Worm (Caenorhabditis elegans) whole organism, young adult: ENCODE measurements around the gene Y55F3AM.9.

Source experiments
- B0019.2 ChIP-seq: fragments of 200-800 bp; sonication (Bioruptor generic); conservative IDR thresholded peaks from 2 replicates; pipeline ENCODE4 v1.3.6; 2022; ENCODE audit warnings: missing genetic modification reagents, missing genetic modification characterization, missing compliant biosample characterization
- B0336.3 ChIP-seq: fragments of 200-800 bp; sonication (Bioruptor generic); IDR thresholded peaks from 2 replicates; pipeline ENCODE4 v1.3.6; 2022; ENCODE audit warnings: missing genetic modification characterization, missing compliant biosample characterization
- C17E4.6 ChIP-seq: fragments of 200-800 bp; sonication (Bioruptor generic); IDR thresholded peaks from 2 replicates; pipeline ENCODE4 v1.3.6; 2022; ENCODE audit warnings: missing genetic modification reagents, missing genetic modification characterization, missing compliant biosample characterization
- D2030.7 ChIP-seq: fragments of 200-800 bp; sonication (Bioruptor generic); IDR thresholded peaks from 2 replicates; pipeline ENCODE4 v1.3.6; 2022; ENCODE audit warnings: missing genetic modification reagents, missing genetic modification characterization, missing compliant biosample characterization
- F33H1.4 ChIP-seq: fragments of 200-800 bp; sonication (Bioruptor generic); IDR thresholded peaks from 2 replicates; pipeline ENCODE4 v1.3.6; 2022; ENCODE audit warnings: missing genetic modification reagents, missing genetic modification characterization, missing compliant biosample characterization
- F49E8.2 ChIP-seq: sonication (generic microtip); optimal IDR thresholded peaks from 3 replicates; lab custom pipeline; 2017; ENCODE audit warnings: missing genetic modification characterization, mild to moderate bottlenecking, missing compliant biosample characterization, antibody characterized with exemption, moderate library complexity; ENCODE audit not compliant: insufficient read depth
- F57A8.1 ChIP-seq: fragments of 200-800 bp; sonication (Bioruptor generic); optimal IDR thresholded peaks from 2 replicates; lab custom pipeline; 2018; ENCODE audit warnings: mild to moderate bottlenecking, missing genetic modification characterization, moderate library complexity, missing compliant biosample characterization
- T26A5.8 ChIP-seq: sonication (generic microtip); optimal IDR thresholded peaks from 2 replicates; lab custom pipeline; 2016; ENCODE audit warnings: missing genetic modification characterization, missing compliant biosample characterization
- Y79H2A.3 ChIP-seq: fragments of 200-800 bp; sonication (Bioruptor generic); conservative IDR thresholded peaks from 2 replicates; pipeline ENCODE4 v1.3.6; 2022; ENCODE audit warnings: missing genetic modification reagents, missing genetic modification characterization, missing compliant biosample characterization
- akir-1 ChIP-seq: fragments of 200-800 bp; sonication (Bioruptor generic); optimal IDR thresholded peaks from 2 replicates; lab custom pipeline; 2018; ENCODE audit warnings: mild to moderate bottlenecking, missing genetic modification characterization, moderate library complexity, missing compliant biosample characterization
- bed-1 ChIP-seq: fragments of 200-800 bp; sonication (Bioruptor generic); IDR thresholded peaks from 2 replicates; pipeline ENCODE4 v1.3.6; 2022; ENCODE audit warnings: missing genetic modification reagents, missing genetic modification characterization, missing compliant biosample characterization
- bed-2 ChIP-seq: fragments of 200-800 bp; sonication (Bioruptor generic); IDR thresholded peaks from 2 replicates; pipeline ENCODE4 v1.3.6; 2022; ENCODE audit warnings: missing genetic modification reagents, missing genetic modification characterization, missing compliant biosample characterization
- cebp-1 ChIP-seq, 2 experiments: fragments of 200-800 bp in 1 of 2; sonication (Bioruptor generic) in 1 of 2; sonication (generic microtip) in 1 of 2; IDR thresholded peaks in 1 of 2; optimal IDR thresholded peaks in 1 of 2; 2 replicates each; pipeline versions ENCODE4 v1.3.6 to Lab custom; 2017 to 2022; ENCODE audit warnings: missing compliant biosample characterization in 2 of 2, missing genetic modification characterization in 2 of 2, mild to moderate bottlenecking in 1 of 2, missing genetic modification reagents in 1 of 2, moderate library complexity in 1 of 2
- cebp-2 ChIP-seq: fragments of 200-800 bp; sonication (Bioruptor generic); IDR thresholded peaks from 2 replicates; pipeline ENCODE4 v1.3.6; 2022; ENCODE audit warnings: missing genetic modification characterization, missing compliant biosample characterization
- ceh-27 ChIP-seq: fragments of 200-800 bp; sonication (Bioruptor generic); optimal IDR thresholded peaks from 2 replicates; lab custom pipeline; 2018; ENCODE audit warnings: mild to moderate bottlenecking, missing genetic modification characterization, moderate library complexity, missing compliant biosample characterization
- ceh-40 ChIP-seq: fragments of 200-800 bp; sonication (Bioruptor generic); IDR thresholded peaks from 2 replicates; pipeline ENCODE4 v1.3.6; 2022; ENCODE audit warnings: missing genetic modification characterization, missing compliant biosample characterization
- ceh-58 ChIP-seq: fragments of 200-800 bp; sonication (Bioruptor generic); IDR thresholded peaks from 2 replicates; pipeline ENCODE4 v1.3.6; 2022; ENCODE audit warnings: missing genetic modification characterization, missing compliant biosample characterization
- ceh-79 ChIP-seq: sonication (generic microtip); optimal IDR thresholded peaks from 2 replicates; lab custom pipeline; 2017; ENCODE audit warnings: mild to moderate bottlenecking, missing genetic modification characterization, missing compliant biosample characterization
- dpl-1 ChIP-seq: fragments of 150-350 bp; optimal IDR thresholded peaks from 2 replicates; lab custom pipeline; 2014; ENCODE audit warnings: missing biosample characterization, missing genetic modification reagents, missing genetic modification characterization
- ets-4 ChIP-seq: fragments of 200-800 bp; sonication (Bioruptor generic); optimal IDR thresholded peaks from 2 replicates; lab custom pipeline; 2018; ENCODE audit warnings: mild to moderate bottlenecking, missing genetic modification characterization, missing compliant biosample characterization
- fkh-3 ChIP-seq: sonication (generic microtip); optimal IDR thresholded peaks from 2 replicates; lab custom pipeline; 2016; ENCODE audit warnings: mild to moderate bottlenecking, missing genetic modification characterization, missing compliant biosample characterization
- lsy-27 ChIP-seq: sonication (generic microtip); optimal IDR thresholded peaks from 2 replicates; lab custom pipeline; 2017; ENCODE audit warnings: missing genetic modification characterization, mild to moderate bottlenecking, missing compliant biosample characterization, antibody characterized with exemption, missing genotype, borderline replicate concordance; ENCODE audit not compliant: insufficient read depth
- madf-3 ChIP-seq: fragments of 200-800 bp; sonication (Bioruptor generic); IDR thresholded peaks from 2 replicates; pipeline ENCODE4 v1.3.6; 2022; ENCODE audit warnings: missing genetic modification reagents, missing genetic modification characterization, missing compliant biosample characterization
- nfya-1 ChIP-seq: sonication (generic microtip); optimal IDR thresholded peaks from 2 replicates; lab custom pipeline; 2017; ENCODE audit warnings: antibody characterized with exemption, missing compliant biosample characterization, missing genetic modification characterization, borderline replicate concordance; ENCODE audit not compliant: insufficient read depth
- nfyb-1 ChIP-seq: fragments of 200-800 bp; sonication (Bioruptor generic); IDR thresholded peaks from 2 replicates; pipeline ENCODE4 v1.3.6; 2022; ENCODE audit warnings: missing genetic modification reagents, missing genetic modification characterization, missing compliant biosample characterization
- nhr-90 ChIP-seq: sonication (generic microtip); optimal IDR thresholded peaks from 2 replicates; lab custom pipeline; 2016; ENCODE audit warnings: missing genotype, mild to moderate bottlenecking, missing genetic modification characterization, missing compliant biosample characterization
- rec-8 ChIP-seq, 2 experiments: sonication (generic microtip); optimal IDR thresholded peaks; 2 replicates each; lab custom pipeline; 2016; ENCODE audit warnings: mild to moderate bottlenecking in 2 of 2, missing genetic modification characterization in 2 of 2, missing genetic modification reagents in 2 of 2, missing genotype in 2 of 2, missing biosample characterization in 1 of 2, missing compliant biosample characterization in 1 of 2, moderate library complexity in 1 of 2
- snpc-1.1 ChIP-seq: sonication (generic microtip); optimal IDR thresholded peaks from 2 replicates; lab custom pipeline; 2017; ENCODE audit warnings: missing genetic modification characterization, mild to moderate bottlenecking, missing compliant biosample characterization, antibody characterized with exemption, moderate library complexity, missing genotype, missing genetic modification reagents; ENCODE audit not compliant: insufficient read depth
- snpc-1.3 ChIP-seq: sonication (generic microtip); optimal IDR thresholded peaks from 2 replicates; lab custom pipeline; 2017; ENCODE audit warnings: missing genetic modification characterization, mild to moderate bottlenecking, missing compliant biosample characterization, antibody characterized with exemption, moderate library complexity, missing genotype, missing genetic modification reagents; ENCODE audit not compliant: insufficient read depth
- snpc-4 ChIP-seq, 5 experiments: fragments of 150-350 bp in 1 of 5; sonication (generic microtip) in 4 of 5; optimal IDR thresholded peaks; 2 replicates each; lab custom pipeline; 2014 to 2018; ENCODE audit warnings: missing genetic modification characterization in 5 of 5, missing biosample characterization in 3 of 5, antibody characterized with exemption in 2 of 5, mild to moderate bottlenecking in 2 of 5, missing compliant biosample characterization in 2 of 5, missing genotype in 2 of 5, moderate library complexity in 2 of 5, missing genetic modification reagents in 1 of 5
- somi-1 ChIP-seq: fragments of 200-800 bp; sonication (Bioruptor generic); optimal IDR thresholded peaks from 2 replicates; lab custom pipeline; 2018; ENCODE audit warnings: mild to moderate bottlenecking, missing genetic modification characterization, missing compliant biosample characterization
- tbp1 ChIP-seq: fragments of 200-800 bp; sonication (Bioruptor generic); optimal IDR thresholded peaks from 2 replicates; lab custom pipeline; 2018; ENCODE audit warnings: mild to moderate bottlenecking, missing genetic modification characterization, missing compliant biosample characterization
- unc-62 ChIP-seq: fragments of 150-350 bp; optimal IDR thresholded peaks from 2 replicates; lab custom pipeline; 2014; ENCODE audit warnings: missing biosample characterization, missing genetic modification reagents, missing genetic modification characterization
- xnd-1 ChIP-seq: sonication (generic microtip); optimal IDR thresholded peaks from 2 replicates; lab custom pipeline; 2016; ENCODE audit warnings: missing genotype, missing genetic modification reagents, missing genetic modification characterization, missing compliant biosample characterization

Gene Y55F3AM.9

ce11 chrIV:991181-991642, 18.3 kb downstream of the Y55F3AM.9 start (continued):
- TF ChIP-seq snpc-4 (GFP tag; optimal IDR thresholded peaks at IDR 0.05; lab: Kevin White, UChicago) = peak; percentile 97
- TF ChIP-seq snpc-4 (tag; optimal IDR thresholded peaks at IDR 0.05; lab: Kevin White, UChicago) = peak; percentile 97 to 99 (median 98)
- TF ChIP-seq tbp1 (GFP tag; lab: Kevin White, UChicago) = peak; percentile 80
- TF ChIP-seq snpc-1.1 = peak; percentile 98
- no peak for TF ChIP-seq bed-2 (GFP tag; lab: Robert Waterston, UW)
- TF ChIP-seq D2030.7 (GFP tag; lab: Robert Waterston, UW) = peak; percentile 100
- TF ChIP-seq snpc-1.3 (tag; lab: Kevin White, UChicago) = peak; percentile 97
- TF ChIP-seq nfya-1 = no peak
- TF ChIP-seq cebp-2 (GFP tag; lab: Robert Waterston, UW) = no peak
- TF ChIP-seq cebp-1 (GFP tag; IDR thresholded peaks at IDR 0.05; lab: Robert Waterston, UW) = no peak
- peak; percentile 59 for TF ChIP-seq cebp-1 (tag; optimal IDR thresholded peaks at IDR 0.05; lab: Kevin White, UChicago)
- 0 out of 2 replicates have a peak, but pooled peaks have one; percentile 52 for TF ChIP-seq ceh-58 (GFP tag; lab: Robert Waterston, UW)
- peak; percentile 49 for TF ChIP-seq lsy-27 (tag; lab: Kevin White, UChicago)
- TF ChIP-seq dpl-1 = peak; percentile 35
- no peak for TF ChIP-seq F57A8.1 (GFP tag; lab: Kevin White, UChicago)
- no peak for TF ChIP-seq fkh-3 (tag; lab: Kevin White, UChicago)
- no peak for TF ChIP-seq ets-4 (GFP tag; lab: Kevin White, UChicago)
- TF ChIP-seq unc-62 (GFP tag; lab: Kevin White, UChicago) = no peak
- TF ChIP-seq rec-8 (tag; optimal IDR thresholded peaks at IDR 0.05; lab: Kevin White, UChicago) = peak; percentile 20 to 80
- TF ChIP-seq madf-3 (GFP tag; lab: Robert Waterston, UW) = peak; percentile 89
- TF ChIP-seq bed-1 = 0 out of 2 replicates have a peak, but pooled peaks have one; percentile 54

- TF ChIP-seq B0019.2 (GFP tag; lab: Robert Waterston, UW) = no peak
- TF ChIP-seq somi-1 (GFP tag; lab: Kevin White, UChicago) = no peak
Measured at ce11 chrIV:990352-990751, 19.2 kb downstream of the Y55F3AM.9 start, which contains the start of gene egrh-2. Gene egrh-2, minus strand, starts transcription at chrIV:990452.

DNA sequence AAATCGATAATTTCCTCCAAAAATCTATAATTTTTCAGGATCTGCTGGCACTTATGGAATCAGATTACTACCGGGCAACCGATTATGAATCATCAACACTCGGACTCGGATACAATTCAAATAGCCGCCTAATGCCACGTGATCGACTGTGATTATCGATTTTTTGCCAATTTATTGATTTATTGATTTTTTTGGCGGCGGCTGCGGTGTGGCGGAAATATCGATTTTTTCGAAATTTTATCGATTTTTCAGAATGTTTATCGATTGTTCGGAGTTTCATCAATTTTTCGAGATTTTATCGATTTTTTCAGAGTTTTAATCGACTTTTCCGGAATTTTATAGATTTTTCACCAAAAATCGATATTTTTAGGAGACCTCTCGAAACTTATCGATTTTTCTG, 26.0 kb downstream of the Y55F3AM.9 start:
- TF ChIP-seq akir-1 (no peak), ceh-27 (GFP tag; lab: Kevin White, UChicago) (no peak), fkh-3 (tag; lab: Kevin White, UChicago) (no peak), F49E8.2 (tag; lab: Kevin White, UChicago) (no peak), ceh-79 (tag; lab: Kevin White, UChicago) (no peak), C17E4.6 (GFP tag; lab: Robert Waterston, UW) (no peak), xnd-1 (tag; lab: Kevin White, UChicago) (no peak), F33H1.4 (GFP tag; lab: Robert Waterston, UW) (no peak), nhr-90 (tag; lab: Kevin White, UChicago) (no peak), T26A5.8 (tag; lab: Kevin White, UChicago) (no peak), snpc-1.1 (no peak), Y79H2A.3 (no peak), ceh-58 (GFP tag; lab: Robert Waterston, UW) (no peak), nfyb-1 (no peak), ceh-40 (no peak), B0336.3 (GFP tag; lab: Robert Waterston, UW) (no peak)
